Worm (Caenorhabditis elegans): ENCODE results near the gene C16B8.4.

C16B8.4 gene

DNA sequence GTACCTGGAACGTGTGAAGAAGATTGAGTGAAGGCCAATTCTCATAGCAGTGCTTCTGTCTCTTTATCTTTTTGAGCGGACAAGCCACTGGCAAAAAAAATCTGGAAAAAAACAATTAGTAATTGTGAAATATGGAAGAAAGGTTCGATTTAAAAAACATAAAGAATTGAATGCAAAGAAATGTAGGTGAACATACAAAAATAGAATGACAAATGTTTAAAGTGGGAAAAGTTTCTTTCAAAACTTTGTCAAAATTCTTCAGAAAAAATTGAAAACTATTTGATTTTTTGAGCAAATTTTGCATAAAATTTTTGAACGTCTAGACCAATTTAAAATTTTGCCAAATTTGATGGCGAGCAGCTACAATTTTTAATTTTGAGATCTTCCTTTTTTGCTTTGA lies 30.2 kb downstream of the C16B8.4 start, which contains the start of gene ptp-4A2:
Gene ptp-4A2, minus strand, starts transcription at position 101 of the 400 bp plus-strand sequence.
- TF ChIP-seq ceh-28 (tag; optimal IDR thresholded peaks at IDR 0.05) (no peak), egl-27 (tag; optimal IDR thresholded peaks at IDR 0.05) (no peak), ztf-4 (tag; optimal IDR thresholded peaks at IDR 0.05) (no peak), pqm-1 (tag; optimal IDR thresholded peaks at IDR 0.05) (no peak), ztf-11 (tag; optimal IDR thresholded peaks at IDR 0.05) (no peak), skn-1 (tag; optimal IDR thresholded peaks at IDR 0.05) (no peak), ceh-82 (tag; optimal IDR thresholded peaks at IDR 0.05) (no peak), ceh-9 (tag; optimal IDR thresholded peaks at IDR 0.05) (no peak), tbx-2 (tag; optimal IDR thresholded peaks at IDR 0.05) (no peak), pha-4 (tag; optimal IDR thresholded peaks at IDR 0.05) (no peak), jun-1 (tag; optimal IDR thresholded peaks at IDR 0.05) (no peak), fkh-10 (GFP tag; optimal IDR thresholded peaks at IDR 0.05) (no peak), ama-1 (optimal IDR thresholded peaks at IDR 0.05) (no peak), lin-39 (tag; optimal IDR thresholded peaks at IDR 0.05) (no peak), egl-5 (tag; optimal IDR thresholded peaks at IDR 0.05) (no peak), nhr-25 (tag; optimal IDR thresholded peaks at IDR 0.05) (no peak), nhr-76 (tag; optimal IDR thresholded peaks at IDR 0.05) (no peak), lin-15B (tag; optimal IDR thresholded peaks at IDR 0.05) (no peak)

DNA sequence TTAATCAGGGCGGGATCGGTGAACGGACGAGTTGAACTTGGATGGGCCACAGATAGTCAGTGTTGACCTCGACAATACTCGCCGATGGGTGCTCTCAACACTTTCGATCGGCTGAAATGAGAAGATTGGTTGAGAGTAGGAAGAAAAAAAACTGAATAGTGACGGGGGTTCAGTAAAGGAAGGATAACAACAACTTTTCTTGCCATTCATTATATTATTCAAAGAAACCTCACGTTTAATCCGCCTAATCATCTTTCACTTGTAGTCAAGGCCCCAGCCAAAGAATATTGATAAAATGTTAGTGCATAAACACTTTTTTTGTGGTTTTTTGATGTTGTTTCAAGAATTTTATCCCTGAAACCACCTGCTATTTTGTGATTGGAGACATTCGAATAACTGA lies 31.2 kb downstream of the C16B8.4 start, which contains the start of gene T19D2.13:
Gene T19D2.13, minus strand, starts transcription at position 101 of the 400 bp plus-strand sequence.
- TF ChIP-seq ceh-82 (tag; optimal IDR thresholded peaks at IDR 0.05) (no peak), elt-2 (tag; optimal IDR thresholded peaks at IDR 0.05) (no peak)

DNA sequence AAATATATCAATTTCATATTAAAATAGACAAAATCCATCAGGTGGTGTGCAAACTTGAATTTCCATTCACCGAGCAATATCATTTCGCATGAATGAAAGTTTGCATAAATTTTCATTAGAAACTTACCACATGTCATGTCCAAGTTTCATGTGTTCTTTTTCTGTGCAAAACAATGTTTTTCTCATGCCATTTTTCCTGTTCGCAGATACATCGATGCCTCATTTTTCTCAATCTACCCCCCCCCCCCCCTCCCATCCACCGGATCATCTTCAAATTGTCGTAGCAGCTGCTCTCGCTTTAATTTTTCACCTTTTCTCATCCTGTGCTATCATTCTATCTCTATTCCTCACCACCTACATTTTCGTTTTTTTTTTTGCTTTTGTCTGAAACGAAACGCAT lies 34.5 kb downstream of the C16B8.4 start, which contains the start of gene T19D2.3:
Gene T19D2.3, plus strand, starts transcription at position 301 of the 400 bp plus-strand sequence.
- TF ChIP-seq nhr-28 (tag; optimal IDR thresholded peaks at IDR 0.05) (no peak), unc-62 (GFP tag; optimal IDR thresholded peaks at IDR 0.05) (no peak), elt-2 (tag; optimal IDR thresholded peaks at IDR 0.05) (no peak), hmg-11 (tag; optimal IDR thresholded peaks at IDR 0.05) (no peak), sea-2 (GFP tag; optimal IDR thresholded peaks at IDR 0.05) (no peak)

DNA sequence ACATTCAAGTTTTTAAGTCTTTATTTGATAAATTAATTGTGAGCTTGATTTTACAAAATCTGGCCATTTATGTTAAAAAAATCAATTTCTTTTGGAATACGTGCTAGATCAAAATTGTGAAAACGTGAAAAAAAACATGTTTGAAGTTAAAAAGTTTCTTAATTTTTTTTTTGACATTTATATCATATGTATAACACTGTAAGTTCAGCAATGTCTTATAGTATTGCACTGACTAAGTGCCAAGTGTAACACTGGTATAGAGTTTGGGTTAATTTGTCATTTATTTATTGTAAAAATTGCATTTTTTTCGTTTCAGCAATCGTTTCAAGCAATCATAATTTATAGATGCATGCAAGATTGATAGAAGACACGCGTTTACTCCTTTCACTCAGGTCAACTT lies 35.5 kb downstream of the C16B8.4 start:
- TF ChIP-seq eor-1 (tag; optimal IDR thresholded peaks at IDR 0.05) (no peak), nhr-43 (tag; optimal IDR thresholded peaks at IDR 0.05; ENCODE audit: poor library complexity, severe bottlenecking) (no peak), ceh-9 (tag; optimal IDR thresholded peaks at IDR 0.05) (no peak), zag-1 (tag; optimal IDR thresholded peaks at IDR 0.05) (no peak), fkh-10 (GFP tag; optimal IDR thresholded peaks at IDR 0.05) (no peak), skn-1 (tag; optimal IDR thresholded peaks at IDR 0.05) (no peak), lin-39 (tag; optimal IDR thresholded peaks at IDR 0.05) (no peak), R02D3.7 (tag; optimal IDR thresholded peaks at IDR 0.05) (no peak), ZK546.5 (tag; optimal IDR thresholded peaks at IDR 0.05) (no peak), pha-4 (tag; optimal IDR thresholded peaks at IDR 0.05) (no peak), ztf-11 (tag; optimal IDR thresholded peaks at IDR 0.05) (no peak)

DNA sequence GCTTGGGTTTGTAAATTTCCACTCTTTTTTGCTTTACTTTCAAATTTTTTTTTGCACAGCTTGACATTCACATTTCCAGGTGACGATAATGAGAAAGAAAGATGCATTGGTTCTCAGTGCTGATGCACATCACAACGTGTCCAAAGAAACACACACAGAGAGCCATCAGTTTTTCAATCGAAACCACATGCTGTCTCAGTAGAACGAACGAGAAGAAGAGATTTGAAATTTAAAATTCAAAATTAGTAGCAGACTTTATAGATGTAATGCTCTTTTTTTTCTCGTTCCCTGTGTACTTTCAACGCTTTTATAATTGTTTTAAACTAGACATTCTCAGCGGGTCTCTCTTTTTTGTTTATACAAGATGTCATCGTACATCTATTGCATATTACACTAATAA lies 36.0 kb downstream of the C16B8.4 start:
- TF ChIP-seq lsy-12 (tag; optimal IDR thresholded peaks at IDR 0.05) (no peak), nhr-12 (tag; optimal IDR thresholded peaks at IDR 0.05) (no peak)

DNA sequence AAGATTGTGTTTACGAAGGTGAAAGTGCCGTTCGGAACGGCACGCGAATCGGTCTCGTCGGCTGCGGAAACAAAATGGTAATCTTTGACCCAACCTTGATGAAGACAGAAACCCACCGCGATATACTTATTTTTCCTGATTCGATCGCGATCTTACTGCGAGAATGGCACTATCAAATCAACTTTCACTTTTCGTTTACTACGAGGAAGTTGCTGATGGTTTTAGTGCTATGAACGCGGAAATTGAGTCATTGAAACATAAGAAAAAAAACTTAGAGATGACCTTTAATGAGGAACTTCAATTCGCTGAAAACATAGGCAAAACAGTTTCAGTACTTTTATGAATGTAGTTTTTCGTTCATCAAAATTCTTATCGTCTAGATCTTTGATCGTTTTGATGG lies 40.7 kb downstream of the C16B8.4 start:
- TF ChIP-seq hmg-11 (tag; optimal IDR thresholded peaks at IDR 0.05) = no peak
- TF ChIP-seq nhr-25 (tag; optimal IDR thresholded peaks at IDR 0.05) = peak; percentile 52
- no peak for TF ChIP-seq pqm-1 (tag; optimal IDR thresholded peaks at IDR 0.05)
- peak in 1 of 3 experiments; percentile 65 for TF ChIP-seq elt-3 (tag; optimal IDR thresholded peaks at IDR 0.05)
- TF ChIP-seq egl-27 (tag; optimal IDR thresholded peaks at IDR 0.05) = peak; percentile 66
- peak; percentile 65 for TF ChIP-seq elt-1 (tag; optimal IDR thresholded peaks at IDR 0.05)
